Worm (Caenorhabditis elegans) whole organism, young adult: ENCODE data around the gene crn-2.

Experiments
- F33H1.4 ChIP-seq: fragments of 200-800 bp; sonication (Bioruptor generic); IDR thresholded peaks from 2 replicates; pipeline ENCODE4 v1.3.6; 2022; ENCODE audit warnings: missing genetic modification reagents, missing genetic modification characterization, missing compliant biosample characterization
- akir-1 ChIP-seq: fragments of 200-800 bp; sonication (Bioruptor generic); optimal IDR thresholded peaks from 2 replicates; lab custom pipeline; 2018; ENCODE audit warnings: mild to moderate bottlenecking, missing genetic modification characterization, moderate library complexity, missing compliant biosample characterization
- ceh-91 ChIP-seq: fragments of 200-800 bp; sonication (Bioruptor generic); IDR thresholded peaks from 2 replicates; pipeline ENCODE4 v1.3.6; 2022; ENCODE audit warnings: missing genetic modification reagents, missing genetic modification characterization, missing compliant biosample characterization
- madf-8 ChIP-seq: fragments of 200-800 bp; sonication (Bioruptor generic); conservative IDR thresholded peaks from 2 replicates; pipeline ENCODE4 v1.3.6; 2022; ENCODE audit warnings: missing genetic modification reagents, missing genetic modification characterization, missing compliant biosample characterization
- nhr-80 ChIP-seq: sonication (generic microtip); optimal IDR thresholded peaks from 2 replicates; lab custom pipeline; 2016; ENCODE audit warnings: missing genetic modification characterization, missing compliant biosample characterization
- somi-1 ChIP-seq: fragments of 200-800 bp; sonication (Bioruptor generic); optimal IDR thresholded peaks from 2 replicates; lab custom pipeline; 2018; ENCODE audit warnings: mild to moderate bottlenecking, missing genetic modification characterization, missing compliant biosample characterization
- zfh-2 ChIP-seq: fragments of 200-800 bp; sonication (Bioruptor generic); conservative IDR thresholded peaks from 2 replicates; pipeline ENCODE4 v1.3.6; 2022; ENCODE audit warnings: missing genetic modification reagents, missing genetic modification characterization, missing compliant biosample characterization

crn-2 gene

DNA sequence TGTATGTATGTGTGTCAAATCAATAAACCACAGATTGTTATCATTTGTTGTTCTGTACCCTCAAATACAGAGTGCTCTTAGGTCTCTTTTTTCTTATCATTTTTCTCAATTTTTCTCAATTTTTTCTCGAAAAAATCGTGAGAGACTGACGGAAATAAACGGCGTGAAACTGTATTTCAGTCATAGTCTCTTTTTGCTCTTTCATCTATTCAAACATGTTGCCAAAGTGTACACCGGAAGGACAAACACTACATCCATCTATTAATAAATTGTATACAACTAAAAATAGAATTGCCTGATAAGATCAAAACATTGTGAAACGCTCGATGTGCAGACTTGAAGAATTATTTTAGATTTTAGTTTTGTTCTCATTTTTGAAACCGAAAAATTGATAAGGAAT lies 40.0 kb downstream of the crn-2 start:
- TF ChIP-seq nhr-80 = peak; percentile 38
- TF ChIP-seq somi-1 (GFP tag; lab: Kevin White, UChicago) = no peak

DNA sequence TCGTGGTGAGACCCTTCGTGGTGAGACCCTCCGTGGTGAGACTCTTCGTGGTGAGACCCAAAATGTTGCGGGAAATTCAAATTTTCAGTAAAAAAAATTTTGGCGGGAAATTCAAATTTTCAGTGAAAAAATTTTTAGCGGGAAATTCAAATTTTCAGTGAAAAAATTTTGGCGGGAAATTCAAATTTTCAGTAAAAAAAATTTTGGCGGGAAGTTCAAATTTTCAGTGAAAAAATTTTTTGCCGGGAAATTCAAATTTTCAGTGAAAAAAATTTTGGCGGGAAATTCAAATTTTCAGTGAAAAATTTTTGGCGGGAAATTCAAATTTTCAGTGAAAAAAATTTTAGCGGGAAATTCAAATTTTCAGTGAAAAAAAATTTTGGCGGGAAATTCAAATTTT lies 45.7 kb downstream of the crn-2 start:
- TF ChIP-seq ceh-91 (GFP tag; lab: Robert Waterston, UW) (peak; percentile 39; the same call in 1 of the 2 replicates), F33H1.4 (GFP tag; lab: Robert Waterston, UW) (peak; percentile 66), madf-8 (0 out of 2 replicates have a peak, but pooled peaks have one; percentile 29)

DNA sequence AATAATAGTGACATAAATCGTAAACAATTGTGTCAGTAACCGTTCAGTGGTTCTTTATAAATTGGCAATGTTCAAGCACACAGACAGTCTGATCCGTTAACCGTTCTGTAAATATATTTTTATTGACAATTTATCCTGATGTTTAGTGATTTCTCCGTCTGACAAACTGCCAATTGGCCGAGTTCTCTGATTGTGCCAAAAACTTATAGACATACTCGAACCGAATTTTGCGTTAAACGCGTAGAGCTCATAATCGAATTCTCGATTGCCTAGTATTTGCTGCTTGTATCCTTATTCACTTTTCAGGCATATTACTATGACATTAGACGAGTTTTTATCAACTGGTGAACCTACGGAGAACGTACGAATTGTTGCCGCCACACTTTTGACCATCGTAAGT lies 49.8 kb downstream of the crn-2 start, which contains the start of gene srx-117:
Gene srx-117 (plus strand): TSS at position 301 of the 400 bp plus-strand sequence.
- TF ChIP-seq akir-1 (GFP tag; lab: Kevin White, UChicago) (no peak), zfh-2 (no peak)
